Fruit fly (Drosophila melanogaster): ENCODE results near the gene CG44406.

Gene CG44406

dm6 chr2L:16982201-16982600 is at the start of gene CG44406:
Gene CG44406, minus strand, starts transcription at chr2L:16982301.
- TF ChIP-seq ttk (optimal IDR thresholded peaks at IDR 0.05) = no peak
- no peak for TF ChIP-seq insv (optimal IDR thresholded peaks at IDR 0.05)
- no peak for TF ChIP-seq psq (optimal IDR thresholded peaks at IDR 0.05)
- no peak for TF ChIP-seq h (optimal IDR thresholded peaks at IDR 0.05)
- TF ChIP-seq Sin3A (optimal IDR thresholded peaks at IDR 0.05) = no peak
- TF ChIP-seq Myc (optimal IDR thresholded peaks at IDR 0.05) = no peak

dm6 chr2L:17027503-17027902 is 45.4 kb upstream of the CG44406 start:
- no peak for TF ChIP-seq insv (optimal IDR thresholded peaks at IDR 0.05)
- TF ChIP-seq ttk (optimal IDR thresholded peaks at IDR 0.05) = no peak
- TF ChIP-seq psq (optimal IDR thresholded peaks at IDR 0.05) = no peak
- TF ChIP-seq Myc (optimal IDR thresholded peaks at IDR 0.05) = no peak
- no peak for TF ChIP-seq h (optimal IDR thresholded peaks at IDR 0.05)
- TF ChIP-seq Sin3A (optimal IDR thresholded peaks at IDR 0.05) = no peak

- TF ChIP-seq h (optimal IDR thresholded peaks at IDR 0.05) (no peak), ttk (optimal IDR thresholded peaks at IDR 0.05) (no peak)
Observed at dm6 chr2L:17014600-17014999, 32.5 kb upstream of the CG44406 start, which contains the start of gene CG6304. Gene CG6304, minus strand, starts transcription at chr2L:17014700.

dm6 chr2L:16996343-16996742 is 14.2 kb upstream of the CG44406 start:
- TF ChIP-seq Sin3A (optimal IDR thresholded peaks at IDR 0.05) (no peak), ttk (optimal IDR thresholded peaks at IDR 0.05) (no peak), h (optimal IDR thresholded peaks at IDR 0.05) (no peak), Myc (optimal IDR thresholded peaks at IDR 0.05) (no peak), insv (optimal IDR thresholded peaks at IDR 0.05) (no peak), psq (optimal IDR thresholded peaks at IDR 0.05) (no peak)

dm6 chr2L:16984678-16985077 is 2.6 kb upstream of the CG44406 start, which contains the start of gene CG31806:
Gene CG31806, plus strand, starts transcription at chr2L:16984978.
- TF ChIP-seq Myc (optimal IDR thresholded peaks at IDR 0.05) = no peak
- no peak for TF ChIP-seq insv (optimal IDR thresholded peaks at IDR 0.05)
- no peak for TF ChIP-seq Sin3A (optimal IDR thresholded peaks at IDR 0.05)
- no peak for TF ChIP-seq ttk (optimal IDR thresholded peaks at IDR 0.05)
- no peak for TF ChIP-seq psq (optimal IDR thresholded peaks at IDR 0.05)
- no peak for TF ChIP-seq h (optimal IDR thresholded peaks at IDR 0.05)

- TF ChIP-seq Myc (optimal IDR thresholded peaks at IDR 0.05) = no peak
- no peak for TF ChIP-seq insv (optimal IDR thresholded peaks at IDR 0.05)
- no peak for TF ChIP-seq Sin3A (optimal IDR thresholded peaks at IDR 0.05)
- TF ChIP-seq psq (optimal IDR thresholded peaks at IDR 0.05) = no peak
- no peak for TF ChIP-seq h (optimal IDR thresholded peaks at IDR 0.05)
- no peak for TF ChIP-seq ttk (optimal IDR thresholded peaks at IDR 0.05)
Observed at dm6 chr2L:16972788-16973187, 9.3 kb downstream of the CG44406 start, which contains the start of gene beat-IIIb. Gene beat-IIIb, plus strand, starts transcription at chr2L:16973091.

Data from Kc167 (cell line).